Worm (Caenorhabditis elegans) whole organism, L3 larva: Measurements from ENCODE around the gene twk-28.

Experiments
- ama-1 ChIP-seq: fragments of 150-350 bp; optimal IDR thresholded peaks from 2 replicates; lab custom pipeline; 2018
- elt-3 ChIP-seq, 3 experiments: fragments of 150-350 bp in 1 of 3; sonication (generic microtip) in 2 of 3; optimal IDR thresholded peaks; 2 replicates in 2 of 3; 4 replicates in 1 of 3; lab custom pipeline; 2014 to 2017; ENCODE audit warnings: missing biosample characterization in 3 of 3, missing genetic modification characterization in 3 of 3
- fkh-10 ChIP-seq: sonication (generic microtip); optimal IDR thresholded peaks from 2 replicates; lab custom pipeline; 2017; ENCODE audit warnings: missing biosample characterization, missing genetic modification reagents, missing genetic modification characterization
- nfya-1 ChIP-seq: sonication (generic microtip); optimal IDR thresholded peaks from 2 replicates; lab custom pipeline; 2017; ENCODE audit warnings: missing genetic modification characterization, mild to moderate bottlenecking, missing compliant biosample characterization, antibody characterized with exemption, moderate library complexity; ENCODE audit not compliant: insufficient read depth
- nhr-11 ChIP-seq: fragments of 150-350 bp; optimal IDR thresholded peaks from 2 replicates; lab custom pipeline; 2014; ENCODE audit warnings: missing biosample characterization, missing genetic modification characterization
- nhr-12 ChIP-seq: fragments of 150-350 bp; optimal IDR thresholded peaks from 2 replicates; lab custom pipeline; 2014; ENCODE audit warnings: missing biosample characterization, missing genetic modification characterization
- nhr-23 ChIP-seq: fragments of 150-350 bp; optimal IDR thresholded peaks from 2 replicates; lab custom pipeline; 2014; ENCODE audit warnings: missing biosample characterization, missing genetic modification reagents, missing genetic modification characterization
- tbx-2 ChIP-seq: sonication (generic microtip); optimal IDR thresholded peaks from 2 replicates; lab custom pipeline; 2016; ENCODE audit warnings: mild to moderate bottlenecking, missing genetic modification characterization, missing compliant biosample characterization
- ztf-11 ChIP-seq: fragments of 150-350 bp; optimal IDR thresholded peaks from 2 replicates; lab custom pipeline; 2014; ENCODE audit warnings: missing biosample characterization, missing genetic modification characterization

ce11 chrX:4263820-4264219 lies 15.3 kb downstream of the twk-28 start:
- TF ChIP-seq nhr-11 (tag; lab: Kevin White, UChicago): no peak
- no peak for TF ChIP-seq ztf-11 (tag; lab: Kevin White, UChicago)
- TF ChIP-seq tbx-2 (tag; lab: Kevin White, UChicago): no peak
- TF ChIP-seq nfya-1 (tag; lab: Kevin White, UChicago): no peak
- TF ChIP-seq ama-1 (lab: Kevin White, UChicago): no peak
- no peak for TF ChIP-seq nhr-12 (tag; lab: Kevin White, UChicago)
- TF ChIP-seq elt-3 (tag; optimal IDR thresholded peaks at IDR 0.05; lab: Kevin White, UChicago): no peak
- no peak for TF ChIP-seq nhr-23 (tag; lab: Kevin White, UChicago)
- TF ChIP-seq fkh-10 (GFP tag; lab: Kevin White, UChicago): no peak
